Fruit fly (Drosophila melanogaster) whole organism, embryonic: ENCODE data around the gene SrpRalpha.
A peak's percentile ranks its signal among the peaks of the same experiment; 100 is the strongest.

Source experiments
- Ada2b ChIP-seq: fragments of 200-800 bp; sonication (Bioruptor generic); IDR thresholded peaks from 2 replicates; pipeline ENCODE4 v1.3.6; 2022; ENCODE audit warnings: missing biosample characterization, missing genetic modification characterization
- Antp ChIP-seq: fragments of 200-800 bp; sonication (Bioruptor generic); optimal IDR thresholded peaks from 3 replicates; lab custom pipeline; 2016; ENCODE audit warnings: missing biosample characterization, missing genetic modification characterization
- Asciz ChIP-seq: fragments of 200-800 bp; sonication (Bioruptor generic); optimal IDR thresholded peaks from 2 replicates; lab custom pipeline; 2017; ENCODE audit warnings: missing biosample characterization, mild to moderate bottlenecking, missing genetic modification characterization, missing genetic modification reagents
- B-H1 ChIP-seq: fragments of 200-800 bp; sonication (Bioruptor generic); IDR thresholded peaks from 3 replicates; pipeline ENCODE4 v1.3.6; 2022; ENCODE audit warnings: missing biosample characterization, missing genetic modification characterization
- CG10979 ChIP-seq: fragments of 200-800 bp; sonication (Bioruptor generic); optimal IDR thresholded peaks from 2 replicates; lab custom pipeline; 2018; ENCODE audit warnings: missing biosample characterization, mild to moderate bottlenecking, missing genetic modification characterization, moderate library complexity
- CG11696 ChIP-seq: fragments of 200-800 bp; sonication (Bioruptor generic); IDR thresholded peaks from 2 replicates; pipeline ENCODE4 v1.3.6; 2022; ENCODE audit warnings: missing biosample characterization, missing genetic modification characterization
- CG11723 ChIP-seq: fragments of 200-800 bp; sonication (Bioruptor generic); optimal IDR thresholded peaks from 2 replicates; lab custom pipeline; 2017; ENCODE audit warnings: missing biosample characterization, mild to moderate bottlenecking, missing genetic modification characterization
- CG1233 ChIP-seq: fragments of 200-800 bp; sonication (Bioruptor generic); optimal IDR thresholded peaks from 4 replicates; lab custom pipeline; 2018; ENCODE audit warnings: missing biosample characterization, mild to moderate bottlenecking, missing genetic modification characterization
- CG13287 ChIP-seq: fragments of 200-800 bp; sonication (Bioruptor generic); IDR thresholded peaks from 2 replicates; pipeline ENCODE4 v1.3.6; 2022; ENCODE audit warnings: missing biosample characterization, missing genetic modification characterization; ENCODE audit not compliant: partially characterized antibody
- CG14441 ChIP-seq: fragments of 200-800 bp; sonication (Bioruptor generic); IDR thresholded peaks from 2 replicates; pipeline ENCODE4 v1.3.6; 2022; ENCODE audit warnings: missing biosample characterization, missing genetic modification characterization
- CG17359 ChIP-seq: fragments of 200-800 bp; sonication (Bioruptor generic); optimal IDR thresholded peaks from 3 replicates; lab custom pipeline; 2018; ENCODE audit warnings: missing biosample characterization, mild to moderate bottlenecking, missing genetic modification characterization, moderate library complexity
- CG3407 ChIP-seq: fragments of 200-800 bp; sonication (Bioruptor generic); optimal IDR thresholded peaks from 2 replicates; lab custom pipeline; 2018; ENCODE audit warnings: missing biosample characterization, mild to moderate bottlenecking, missing genetic modification characterization
- CG34224 ChIP-seq: fragments of 200-800 bp; sonication (Bioruptor generic); IDR thresholded peaks from 3 replicates; pipeline ENCODE4 v1.3.6; 2022; ENCODE audit warnings: missing biosample characterization, missing genetic modification characterization; ENCODE audit not compliant: partially characterized antibody
- CG3995 ChIP-seq: fragments of 200-800 bp; sonication (Bioruptor generic); optimal IDR thresholded peaks from 3 replicates; lab custom pipeline; 2016; ENCODE audit warnings: missing biosample characterization, missing genetic modification characterization
- CG43689 ChIP-seq: fragments of 200-800 bp; sonication (Bioruptor generic); IDR thresholded peaks from 2 replicates; pipeline ENCODE4 v1.3.6; 2022; ENCODE audit warnings: missing biosample characterization, missing genetic modification characterization
- CG7372 ChIP-seq: fragments of 200-800 bp; sonication (Bioruptor generic); IDR thresholded peaks from 2 replicates; pipeline ENCODE4 v1.3.6; 2022; ENCODE audit warnings: missing biosample characterization, missing genetic modification characterization
- CG7556 ChIP-seq: fragments of 200-800 bp; sonication (Bioruptor generic); optimal IDR thresholded peaks from 2 replicates; lab custom pipeline; 2017; ENCODE audit warnings: missing biosample characterization, mild to moderate bottlenecking, missing genetic modification characterization
- CG7786 ChIP-seq: fragments of 200-800 bp; sonication (Bioruptor generic); optimal IDR thresholded peaks from 2 replicates; lab custom pipeline; 2016; ENCODE audit warnings: missing biosample characterization, missing genetic modification characterization
- CG7987 ChIP-seq: fragments of 200-800 bp; sonication (Bioruptor generic); optimal IDR thresholded peaks from 2 replicates; lab custom pipeline; 2018; ENCODE audit warnings: missing biosample characterization, mild to moderate bottlenecking, missing genetic modification characterization, moderate library complexity
- CG8359 ChIP-seq: fragments of 200-800 bp; sonication (Bioruptor generic); optimal IDR thresholded peaks from 2 replicates; lab custom pipeline; 2017; ENCODE audit warnings: missing biosample characterization, mild to moderate bottlenecking, missing genetic modification characterization, borderline replicate concordance
- CG8765 ChIP-seq: fragments of 200-800 bp; sonication (Bioruptor generic); IDR thresholded peaks from 2 replicates; pipeline ENCODE4 v1.3.6; 2022; ENCODE audit warnings: missing biosample characterization, missing genetic modification characterization
- CG9932 ChIP-seq: fragments of 200-800 bp; sonication (Bioruptor generic); IDR thresholded peaks from 2 replicates; pipeline ENCODE4 v1.3.6; 2022; ENCODE audit warnings: missing biosample characterization, missing genetic modification characterization
- Dad ChIP-seq: fragments of 200-800 bp; sonication (Bioruptor generic); optimal IDR thresholded peaks from 3 replicates; lab custom pipeline; 2016; ENCODE audit warnings: missing biosample characterization, missing genetic modification characterization
- Dll ChIP-seq: fragments of 200-800 bp; sonication (Bioruptor generic); IDR thresholded peaks from 4 replicates; pipeline ENCODE4 v1.3.6; 2022; ENCODE audit warnings: missing biosample characterization, missing genetic modification characterization; ENCODE audit not compliant: partially characterized antibody
- Dref ChIP-seq: fragments of 200-800 bp; sonication (Bioruptor generic); IDR thresholded peaks from 2 replicates; pipeline ENCODE4 v1.3.6; 2022; ENCODE audit warnings: missing biosample characterization, missing genetic modification characterization
- HmgD ChIP-seq: fragments of 200-800 bp; sonication (Bioruptor generic); optimal IDR thresholded peaks from 3 replicates; lab custom pipeline; 2016; ENCODE audit warnings: missing biosample characterization, missing genetic modification characterization
- Hmr ChIP-seq: fragments of 200-800 bp; sonication (Bioruptor generic); optimal IDR thresholded peaks from 3 replicates; lab custom pipeline; 2017; ENCODE audit warnings: mild to moderate bottlenecking, missing biosample characterization, missing genetic modification reagents, missing genetic modification characterization
- Lpt ChIP-seq: fragments of >200 bp; optimal IDR thresholded peaks from 2 replicates; lab custom pipeline; 2018; ENCODE audit warnings: missing biosample characterization, missing genetic modification characterization
- MTF-1 ChIP-seq: fragments of 200-800 bp; sonication (Bioruptor generic); optimal IDR thresholded peaks from 2 replicates; lab custom pipeline; 2018; ENCODE audit warnings: missing biosample characterization, mild to moderate bottlenecking, missing genetic modification characterization, borderline replicate concordance
- Nf-YB ChIP-seq: fragments of 200-800 bp; sonication (Bioruptor generic); optimal IDR thresholded peaks from 3 replicates; lab custom pipeline; 2019; ENCODE audit warnings: missing biosample characterization, mild to moderate bottlenecking, missing genetic modification characterization, moderate library complexity
- PHDP ChIP-seq: fragments of 200-800 bp; sonication (Bioruptor generic); optimal IDR thresholded peaks from 3 replicates; lab custom pipeline; 2018; ENCODE audit warnings: missing biosample characterization, mild to moderate bottlenecking, missing genetic modification characterization, moderate library complexity
- Poxn ChIP-seq: fragments of 200-800 bp; sonication (Bioruptor generic); IDR thresholded peaks from 2 replicates; pipeline ENCODE4 v1.3.6; 2022; ENCODE audit warnings: missing biosample characterization, missing genetic modification characterization
- Ssrp ChIP-seq: fragments of 200-800 bp; sonication (Bioruptor generic); optimal IDR thresholded peaks from 2 replicates; lab custom pipeline; 2018; ENCODE audit warnings: missing biosample characterization, mild to moderate bottlenecking, missing genetic modification characterization, moderate library complexity
- Usf ChIP-seq: fragments of 200-800 bp; sonication (Bioruptor generic); optimal IDR thresholded peaks from 2 replicates; lab custom pipeline; 2017; ENCODE audit warnings: missing genotype, missing biosample characterization, missing genetic modification characterization
- Xbp1 ChIP-seq: fragments of 200-800 bp; sonication (Bioruptor generic); optimal IDR thresholded peaks from 3 replicates; lab custom pipeline; 2016; ENCODE audit warnings: missing biosample characterization, mild to moderate bottlenecking, missing genetic modification characterization
- btn ChIP-seq: fragments of 200-800 bp; sonication (Bioruptor generic); optimal IDR thresholded peaks from 2 replicates; lab custom pipeline; 2016; ENCODE audit warnings: missing biosample characterization, missing genetic modification characterization
- chinmo ChIP-seq: fragments of 200-800 bp; sonication (Bioruptor generic); IDR thresholded peaks from 4 replicates; pipeline ENCODE4 v1.3.6; 2022; ENCODE audit warnings: missing biosample characterization, missing genetic modification characterization; ENCODE audit not compliant: partially characterized antibody
- chm ChIP-seq: fragments of 200-800 bp; sonication (Bioruptor generic); IDR thresholded peaks from 2 replicates; pipeline ENCODE4 v1.3.6; 2022; ENCODE audit warnings: missing biosample characterization, missing genetic modification characterization
- corto ChIP-seq: fragments of 200-800 bp; sonication (Bioruptor generic); optimal IDR thresholded peaks from 2 replicates; lab custom pipeline; 2016; ENCODE audit warnings: missing biosample characterization, mild to moderate bottlenecking, missing genetic modification characterization, moderate library complexity
- croc ChIP-seq: fragments of 200-800 bp; sonication (Bioruptor generic); conservative IDR thresholded peaks from 3 replicates; pipeline ENCODE4 v1.3.6; 2022; ENCODE audit warnings: missing biosample characterization, missing genetic modification characterization
- en ChIP-seq: fragments of 200-800 bp; sonication (Bioruptor generic); optimal IDR thresholded peaks from 2 replicates; lab custom pipeline; 2016; ENCODE audit warnings: missing biosample characterization, missing genetic modification characterization
- fd3F ChIP-seq: fragments of 200-800 bp; sonication (Bioruptor generic); optimal IDR thresholded peaks from 2 replicates; lab custom pipeline; 2018; ENCODE audit warnings: missing biosample characterization, mild to moderate bottlenecking, missing genetic modification characterization, moderate library complexity
- fd96Cb ChIP-seq: fragments of 200-800 bp; sonication (Bioruptor generic); optimal IDR thresholded peaks from 2 replicates; lab custom pipeline; 2018; ENCODE audit warnings: missing biosample characterization, mild to moderate bottlenecking, missing genetic modification characterization, moderate library complexity
- gt ChIP-seq: fragments of 200-800 bp; sonication (Bioruptor generic); IDR thresholded peaks from 2 replicates; pipeline ENCODE4 v1.3.6; 2022; ENCODE audit warnings: missing biosample characterization, missing genetic modification characterization
- knrl ChIP-seq: fragments of 200-800 bp; sonication (Bioruptor generic); IDR thresholded peaks from 3 replicates; pipeline ENCODE4 v1.3.6; 2022; ENCODE audit warnings: missing biosample characterization, missing genetic modification characterization; ENCODE audit not compliant: partially characterized antibody
- lilli ChIP-seq: fragments of 200-800 bp; sonication (Bioruptor generic); optimal IDR thresholded peaks from 3 replicates; lab custom pipeline; 2016; ENCODE audit warnings: missing biosample characterization, missing genetic modification characterization
- mirr ChIP-seq: fragments of 200-800 bp; sonication (Bioruptor generic); optimal IDR thresholded peaks from 3 replicates; lab custom pipeline; 2018; ENCODE audit warnings: missing biosample characterization, mild to moderate bottlenecking, missing genetic modification characterization
- pita ChIP-seq: fragments of 200-800 bp; sonication (Bioruptor generic); optimal IDR thresholded peaks from 2 replicates; lab custom pipeline; 2017; ENCODE audit warnings: missing biosample characterization, mild to moderate bottlenecking, missing genetic modification characterization
- so ChIP-seq: fragments of 200-800 bp; sonication (Bioruptor generic); IDR thresholded peaks from 3 replicates; pipeline ENCODE4 v1.3.6; 2022; ENCODE audit warnings: missing biosample characterization, missing genetic modification characterization
- toy ChIP-seq: fragments of 200-800 bp; sonication (Bioruptor generic); IDR thresholded peaks from 2 replicates; pipeline ENCODE4 v1.3.6; 2022; ENCODE audit warnings: missing biosample characterization, missing genetic modification characterization

The SrpRalpha gene

DNA sequence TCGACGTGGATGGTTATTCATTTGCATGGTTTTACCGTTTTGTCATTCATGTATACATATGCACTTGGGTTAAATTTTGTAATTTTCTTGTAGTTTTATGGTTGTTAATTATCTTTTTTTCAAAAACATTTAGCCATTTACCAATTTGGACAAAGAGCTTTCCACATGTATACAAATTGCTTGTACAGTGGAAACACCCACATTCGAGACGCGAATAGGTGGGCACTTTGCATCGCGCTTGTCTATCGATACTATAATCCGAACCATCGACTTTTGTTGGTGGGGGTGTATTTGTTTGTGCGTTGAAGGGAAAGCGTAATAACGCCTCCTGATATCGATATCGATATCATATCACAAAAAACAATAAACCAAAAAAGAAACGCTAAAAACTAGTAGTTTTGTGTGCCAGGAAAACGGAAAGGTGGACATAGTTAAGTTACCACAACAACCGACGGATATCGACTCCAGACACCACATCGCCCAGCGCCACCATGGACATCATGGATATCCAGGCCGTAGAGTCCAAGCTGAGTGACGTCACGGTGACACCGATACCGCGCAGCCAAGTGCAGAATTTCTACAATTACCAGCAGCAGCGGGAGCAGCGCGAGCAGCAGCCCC lies 8.8 kb upstream of the SrpRalpha start, which contains the start of gene CDK2AP1 (continued):
- TF ChIP-seq so (GFP tag; lab: Robert Waterston, UW) (peak; percentile 51; the same call in 2 of the 3 replicates), CG9932 (peak; percentile 55; the same call in 1 of the 2 replicates), CG3407 (GFP tag; lab: Kevin White, UChicago) (no peak), corto (no peak), CG7372 (no peak), fd96Cb (tag; lab: Kevin White, UChicago) (no peak), Ssrp (tag; lab: Kevin White, UChicago) (no peak), CG14441 (GFP tag; lab: Robert Waterston, UW) (no peak), fd3F (GFP tag; lab: Kevin White, UChicago) (no peak), btn (GFP tag; lab: Kevin White, UChicago) (no peak), pita (GFP tag; lab: Kevin White, UChicago) (no peak), Dll (GFP tag; lab: Robert Waterston, UW) (peak; percentile 69; the same call in 3 of the 4 replicates), CG7786 (GFP tag; lab: Kevin White, UChicago) (peak; percentile 25), Dref (GFP tag; lab: Robert Waterston, UW) (peak; percentile 89), knrl (peak; percentile 71), en (no peak), Ada2b (no peak), Poxn (GFP tag; lab: Robert Waterston, UW) (no peak), HmgD (GFP tag; lab: Kevin White, UChicago) (peak; percentile 30), Usf (GFP tag; lab: Kevin White, UChicago) (no peak), CG7987 (GFP tag; lab: Kevin White, UChicago) (no peak), CG43689 (GFP tag; lab: Robert Waterston, UW) (no peak), CG1233 (GFP tag; lab: Kevin White, UChicago) (no peak), MTF-1 (GFP tag; lab: Kevin White, UChicago) (no peak), Hmr (GFP tag; lab: Kevin White, UChicago) (peak; percentile 10), CG8765 (GFP tag; lab: Robert Waterston, UW) (no peak), CG8359 (no peak), croc (no peak), CG3995 (GFP tag; lab: Kevin White, UChicago) (peak; percentile 33), mirr (GFP tag; lab: Kevin White, UChicago) (no peak), Antp (peak; percentile 36), Lpt (no peak), gt (GFP tag; lab: Robert Waterston, UW) (no peak), CG11723 (GFP tag; lab: Kevin White, UChicago) (no peak), CG10979 (tag; lab: Kevin White, UChicago) (no peak), Xbp1 (GFP tag; lab: Kevin White, UChicago) (peak; percentile 32), CG34224 (GFP tag; lab: Robert Waterston, UW) (peak; percentile 67), CG13287 (peak; percentile 75), CG7556 (GFP tag; lab: Kevin White, UChicago) (no peak), CG17359 (tag; lab: Kevin White, UChicago) (no peak), toy (GFP tag; lab: Robert Waterston, UW) (no peak), Dad (GFP tag; lab: Kevin White, UChicago) (no peak), Nf-YB (GFP tag; lab: Kevin White, UChicago) (no peak), Asciz (no peak), chinmo (GFP tag; lab: Robert Waterston, UW) (peak; percentile 57; the same call in 1 of the 4 replicates), chm (no peak), CG11696 (GFP tag; lab: Robert Waterston, UW) (no peak), lilli (GFP tag; lab: Kevin White, UChicago) (peak; percentile 21), B-H1 (GFP tag; lab: Robert Waterston, UW) (no peak), PHDP (peak; percentile 6)
